Fruit fly (Drosophila melanogaster): ENCODE measurements around the gene p130CAS.

Gene p130CAS

DNA sequence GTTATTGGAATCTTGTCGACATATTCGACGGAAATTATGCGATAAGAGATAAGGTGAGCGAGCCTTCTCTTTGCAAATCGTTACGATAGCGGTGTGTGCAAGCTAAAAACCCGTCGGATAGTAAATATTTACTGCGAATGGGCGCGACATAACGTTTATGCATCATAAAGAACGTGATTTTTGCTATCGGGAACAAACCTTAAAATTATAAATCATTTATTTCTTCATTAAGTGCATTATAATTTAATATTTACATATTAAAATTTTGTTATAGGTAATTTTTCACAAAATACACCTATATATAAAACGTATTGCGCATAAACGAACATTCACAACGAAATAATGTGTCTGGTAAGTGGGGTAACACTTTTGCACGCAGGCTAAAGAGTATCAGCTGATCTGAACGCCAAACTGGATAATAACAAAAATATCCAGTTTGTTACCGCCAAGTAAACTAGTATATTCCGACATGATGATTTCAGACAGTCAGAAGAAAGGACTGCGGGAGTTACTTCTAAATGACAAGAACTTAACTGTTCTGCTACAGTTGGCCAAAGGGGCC lies 53.1 kb downstream of the p130CAS start, which contains the start of the genes Gk1 and CG13876 (continued):
- no peak for TF ChIP-seq shn (GFP tag; optimal IDR thresholded peaks at IDR 0.05)
- TF ChIP-seq CG17829 (tag; optimal IDR thresholded peaks at IDR 0.05), result peak; percentile 97
- peak; percentile 92 for TF ChIP-seq CG6683 (GFP tag; optimal IDR thresholded peaks at IDR 0.05)
- no peak for TF ChIP-seq Doc2 (GFP tag; IDR thresholded peaks at IDR 0.05)
- TF ChIP-seq scrt (GFP tag; optimal IDR thresholded peaks at IDR 0.05), result peak; percentile 93
- peak; percentile 67 for TF ChIP-seq Hsf (GFP tag; optimal IDR thresholded peaks at IDR 0.05)
- peak; percentile 76 for TF ChIP-seq CG1603 (tag; optimal IDR thresholded peaks at IDR 0.05)
- peak; percentile 94 for TF ChIP-seq corto (GFP tag; optimal IDR thresholded peaks at IDR 0.05)
- TF ChIP-seq wor (GFP tag; IDR thresholded peaks at IDR 0.05), result peak; percentile 81
- peak; percentile 92 for TF ChIP-seq CG33557 (GFP tag; optimal IDR thresholded peaks at IDR 0.05)
- peak; percentile 98 for TF ChIP-seq gem (tag; optimal IDR thresholded peaks at IDR 0.05)
- TF ChIP-seq Ssrp (tag; optimal IDR thresholded peaks at IDR 0.05), result peak; percentile 94
- peak; percentile 97 for TF ChIP-seq Fer3 (tag; optimal IDR thresholded peaks at IDR 0.05)
- peak; percentile 95 for TF ChIP-seq CG10209 (GFP tag; optimal IDR thresholded peaks at IDR 0.05)
- TF ChIP-seq Hmx (GFP tag; optimal IDR thresholded peaks at IDR 0.05), result no peak
- TF ChIP-seq ato (GFP tag; IDR thresholded peaks at IDR 0.05; ENCODE audit: partially characterized antibody), result no peak
- peak; percentile 94 for TF ChIP-seq rib (GFP tag; IDR thresholded peaks at IDR 0.05)
- no peak for TF ChIP-seq Dll (GFP tag; IDR thresholded peaks at IDR 0.05; ENCODE audit: partially characterized antibody)
- peak; percentile 82 for TF ChIP-seq CG15479 (GFP tag; optimal IDR thresholded peaks at IDR 0.05)
- no peak for TF ChIP-seq MTF-1 (GFP tag; optimal IDR thresholded peaks at IDR 0.05; ENCODE audit: borderline replicate concordance)
- TF ChIP-seq CG3726 (GFP tag; IDR thresholded peaks at IDR 0.05), result peak; percentile 83
- peak; percentile 48 for TF ChIP-seq MESR4 (GFP tag; optimal IDR thresholded peaks at IDR 0.05)
- TF ChIP-seq sug (tag; optimal IDR thresholded peaks at IDR 0.05), result peak; percentile 96
- TF ChIP-seq cad (GFP tag; optimal IDR thresholded peaks at IDR 0.05), result no peak
- peak; percentile 74 for TF ChIP-seq GATAe (GFP tag; conservative IDR thresholded peaks at IDR 0.05)
- peak; percentile 97 for TF ChIP-seq CG18599 (GFP tag; optimal IDR thresholded peaks at IDR 0.05)
- TF ChIP-seq gt (GFP tag; IDR thresholded peaks at IDR 0.05), result peak; percentile 71
- TF ChIP-seq CG3281 (GFP tag; optimal IDR thresholded peaks at IDR 0.05), result peak; percentile 96
- peak; percentile 90 for TF ChIP-seq ase (GFP tag; IDR thresholded peaks at IDR 0.05)
- TF ChIP-seq Sin3A (optimal IDR thresholded peaks at IDR 0.05), result no peak
- TF ChIP-seq CG10431 (GFP tag; optimal IDR thresholded peaks at IDR 0.05), result peak; percentile 86
- peak; percentile 97 for TF ChIP-seq CG11695 (GFP tag; IDR thresholded peaks at IDR 0.05)
- TF ChIP-seq CG15011 (GFP tag; optimal IDR thresholded peaks at IDR 0.05), result no peak
- TF ChIP-seq br (optimal IDR thresholded peaks at IDR 0.05), result no peak
- peak; percentile 28 for TF ChIP-seq CG9609 (GFP tag; optimal IDR thresholded peaks at IDR 0.05)
- peak; percentile 63 for TF ChIP-seq crol (GFP tag; IDR thresholded peaks at IDR 0.05)
- peak; percentile 77 for TF ChIP-seq Bteb2 (GFP tag; optimal IDR thresholded peaks at IDR 0.05)
- peak; percentile 70 for TF ChIP-seq CG7745 (tag; optimal IDR thresholded peaks at IDR 0.05)
- TF ChIP-seq CG13775 (GFP tag; optimal IDR thresholded peaks at IDR 0.05), result peak; percentile 93
- peak; percentile 94 for TF ChIP-seq CG8388 (GFP tag; optimal IDR thresholded peaks at IDR 0.05)
- TF ChIP-seq ssp (GFP tag; IDR thresholded peaks at IDR 0.05), result peak; percentile 78
- peak; percentile 97 for TF ChIP-seq zen (tag; optimal IDR thresholded peaks at IDR 0.05)
- peak; percentile 94 for TF ChIP-seq CG6854 (GFP tag; optimal IDR thresholded peaks at IDR 0.05)
- peak; percentile 88 for TF ChIP-seq CG12071 (GFP tag; optimal IDR thresholded peaks at IDR 0.05)
- peak; percentile 78 for TF ChIP-seq peb (GFP tag; IDR thresholded peaks at IDR 0.05)
- peak; percentile 96 for TF ChIP-seq zfh1 (GFP tag; IDR thresholded peaks at IDR 0.05)
- TF ChIP-seq zfh2 (GFP tag; optimal IDR thresholded peaks at IDR 0.05), result peak; percentile 63
- TF ChIP-seq CG6254 (GFP tag; optimal IDR thresholded peaks at IDR 0.05), result peak; percentile 88
- peak; percentile 84 for TF ChIP-seq CG14667 (GFP tag; IDR thresholded peaks at IDR 0.05)
- TF ChIP-seq CG12942 (GFP tag; optimal IDR thresholded peaks at IDR 0.05), result peak; percentile 91
- TF ChIP-seq CG18764 (GFP tag; optimal IDR thresholded peaks at IDR 0.05), result peak; percentile 85

All from whole organism, embryonic.